Worm (Caenorhabditis elegans) whole organism, L3 larva: Measurements from ENCODE around the gene meg-2.

Experiments used
- R02D3.7 ChIP-seq: fragments of 150-350 bp; optimal IDR thresholded peaks from 2 replicates; lab custom pipeline; 2014; ENCODE audit warnings: missing biosample characterization, missing genetic modification characterization
- ZK546.5 ChIP-seq: sonication (generic microtip); optimal IDR thresholded peaks from 2 replicates; lab custom pipeline; 2017; ENCODE audit warnings: missing biosample characterization, missing genetic modification characterization
- aly-2 ChIP-seq: fragments of 150-350 bp; optimal IDR thresholded peaks from 2 replicates; lab custom pipeline; 2014; ENCODE audit warnings: missing biosample characterization, missing genetic modification characterization
- ama-1 ChIP-seq: fragments of 150-350 bp; optimal IDR thresholded peaks from 2 replicates; lab custom pipeline; 2018
- ceh-16 ChIP-seq: sonication (generic microtip); optimal IDR thresholded peaks from 2 replicates; lab custom pipeline; 2017; ENCODE audit warnings: missing biosample characterization, missing genetic modification characterization
- ceh-28 ChIP-seq: fragments of 150-350 bp; optimal IDR thresholded peaks from 2 replicates; lab custom pipeline; 2014; ENCODE audit warnings: missing biosample characterization, missing genetic modification reagents, missing genetic modification characterization
- ceh-82 ChIP-seq: fragments of 150-350 bp; optimal IDR thresholded peaks from 2 replicates; lab custom pipeline; 2014; ENCODE audit warnings: missing biosample characterization, missing genetic modification characterization
- ceh-9 ChIP-seq: sonication (generic microtip); optimal IDR thresholded peaks from 2 replicates; lab custom pipeline; 2018; ENCODE audit warnings: missing biosample characterization, missing genetic modification characterization
- daf-12 ChIP-seq: fragments of 150-350 bp; optimal IDR thresholded peaks from 2 replicates; lab custom pipeline; 2014; ENCODE audit warnings: missing biosample characterization, missing genetic modification reagents, missing genetic modification characterization
- egl-27 ChIP-seq: sonication (generic microtip); optimal IDR thresholded peaks from 4 replicates; lab custom pipeline; 2017; ENCODE audit warnings: missing biosample characterization, missing genetic modification reagents, missing genetic modification characterization
- egl-5 ChIP-seq: fragments of 150-350 bp; optimal IDR thresholded peaks from 2 replicates; lab custom pipeline; 2017; ENCODE audit warnings: missing biosample characterization, missing genetic modification reagents, missing genetic modification characterization, inconsistent platforms
- elt-1 ChIP-seq: fragments of 150-350 bp; optimal IDR thresholded peaks from 2 replicates; lab custom pipeline; 2014; ENCODE audit warnings: missing biosample characterization, missing genetic modification characterization
- elt-2 ChIP-seq: sonication (generic microtip); optimal IDR thresholded peaks from 2 replicates; lab custom pipeline; 2016; ENCODE audit warnings: missing genetic modification reagents, mild to moderate bottlenecking, missing genetic modification characterization, missing compliant biosample characterization
- elt-3 ChIP-seq, 3 experiments: fragments of 150-350 bp in 1 of 3; sonication (generic microtip) in 2 of 3; optimal IDR thresholded peaks; 2 replicates in 2 of 3; 4 replicates in 1 of 3; lab custom pipeline; 2014 to 2017; ENCODE audit warnings: missing biosample characterization in 3 of 3, missing genetic modification characterization in 3 of 3
- fkh-10 ChIP-seq: sonication (generic microtip); optimal IDR thresholded peaks from 2 replicates; lab custom pipeline; 2017; ENCODE audit warnings: missing biosample characterization, missing genetic modification reagents, missing genetic modification characterization
- fkh-2 ChIP-seq: fragments of 150-350 bp; optimal IDR thresholded peaks from 2 replicates; lab custom pipeline; 2014; ENCODE audit warnings: missing biosample characterization, missing genetic modification reagents, missing genetic modification characterization
- fos-1 ChIP-seq: fragments of 150-350 bp; optimal IDR thresholded peaks from 2 replicates; lab custom pipeline; 2014; ENCODE audit warnings: missing biosample characterization, missing genetic modification characterization
- hmg-11 ChIP-seq: sonication (generic microtip); optimal IDR thresholded peaks from 2 replicates; lab custom pipeline; 2016; ENCODE audit warnings: missing genetic modification characterization, missing compliant biosample characterization
- jun-1 ChIP-seq: fragments of 150-350 bp; optimal IDR thresholded peaks from 2 replicates; lab custom pipeline; 2014; ENCODE audit warnings: missing biosample characterization, missing genetic modification reagents, missing genetic modification characterization
- lin-15B ChIP-seq: fragments of 150-350 bp; optimal IDR thresholded peaks from 2 replicates; lab custom pipeline; 2014; ENCODE audit warnings: missing biosample characterization, missing genetic modification characterization
- lin-39 ChIP-seq: fragments of 150-350 bp; optimal IDR thresholded peaks from 2 replicates; lab custom pipeline; 2018; ENCODE audit warnings: missing biosample characterization, missing genetic modification reagents, missing genetic modification characterization
- lsy-12 ChIP-seq: sonication (generic microtip); optimal IDR thresholded peaks from 2 replicates; lab custom pipeline; 2016; ENCODE audit warnings: mild to moderate bottlenecking, missing genetic modification characterization, missing compliant biosample characterization
- mdl-1 ChIP-seq: fragments of 150-350 bp; optimal IDR thresholded peaks from 2 replicates; lab custom pipeline; 2014; ENCODE audit warnings: missing biosample characterization, missing genetic modification characterization
- mml-1 ChIP-seq: fragments of 150-350 bp; sonication (generic microtip); optimal IDR thresholded peaks from 3 replicates; lab custom pipeline; 2014; ENCODE audit warnings: missing biosample characterization, missing genetic modification characterization
- nhr-12 ChIP-seq: fragments of 150-350 bp; optimal IDR thresholded peaks from 2 replicates; lab custom pipeline; 2014; ENCODE audit warnings: missing biosample characterization, missing genetic modification characterization
- nhr-23 ChIP-seq: fragments of 150-350 bp; optimal IDR thresholded peaks from 2 replicates; lab custom pipeline; 2014; ENCODE audit warnings: missing biosample characterization, missing genetic modification reagents, missing genetic modification characterization
- nhr-25 ChIP-seq: sonication (generic microtip); optimal IDR thresholded peaks from 2 replicates; lab custom pipeline; 2017; ENCODE audit warnings: missing biosample characterization, missing genetic modification characterization
- nhr-43 ChIP-seq: sonication (generic microtip); optimal IDR thresholded peaks from 2 replicates; lab custom pipeline; 2016; ENCODE audit warnings: mild to moderate bottlenecking, missing genetic modification characterization, missing compliant biosample characterization; ENCODE audit not compliant: poor library complexity, severe bottlenecking
- nhr-67 ChIP-seq: fragments of 150-350 bp; optimal IDR thresholded peaks from 2 replicates; lab custom pipeline; 2014; ENCODE audit warnings: missing biosample characterization, missing genetic modification characterization
- nhr-76 ChIP-seq: fragments of 150-350 bp; sonication (generic microtip); optimal IDR thresholded peaks from 5 replicates; lab custom pipeline; 2014; ENCODE audit warnings: missing biosample characterization, missing genetic modification characterization
- nhr-77 ChIP-seq: fragments of 150-350 bp; optimal IDR thresholded peaks from 2 replicates; lab custom pipeline; 2014; ENCODE audit warnings: missing biosample characterization, missing genetic modification characterization
- pha-4 ChIP-seq: fragments of 150-350 bp; optimal IDR thresholded peaks from 2 replicates; lab custom pipeline; 2014; ENCODE audit warnings: missing biosample characterization, missing genetic modification reagents, missing genetic modification characterization
- pqm-1 ChIP-seq: fragments of 150-350 bp; optimal IDR thresholded peaks from 2 replicates; lab custom pipeline; 2017; ENCODE audit warnings: missing biosample characterization, missing genetic modification characterization, inconsistent platforms
- sea-2 ChIP-seq: fragments of 150-350 bp; sonication (generic microtip); optimal IDR thresholded peaks from 4 replicates; lab custom pipeline; 2014; ENCODE audit warnings: missing biosample characterization, missing genetic modification reagents, missing genetic modification characterization
- skn-1 ChIP-seq: fragments of 150-350 bp; optimal IDR thresholded peaks from 2 replicates; lab custom pipeline; 2014; ENCODE audit warnings: missing biosample characterization, missing genetic modification characterization
- tbx-2 ChIP-seq: sonication (generic microtip); optimal IDR thresholded peaks from 2 replicates; lab custom pipeline; 2016; ENCODE audit warnings: mild to moderate bottlenecking, missing genetic modification characterization, missing compliant biosample characterization
- unc-39 ChIP-seq: sonication (generic microtip); optimal IDR thresholded peaks from 4 replicates; lab custom pipeline; 2017; ENCODE audit warnings: missing biosample characterization, missing genetic modification characterization
- unc-62 ChIP-seq: fragments of 150-350 bp; sonication (generic microtip); optimal IDR thresholded peaks from 4 replicates; lab custom pipeline; 2014; ENCODE audit warnings: missing biosample characterization, missing genetic modification reagents, missing genetic modification characterization
- zag-1 ChIP-seq: fragments of 150-350 bp; optimal IDR thresholded peaks from 2 replicates; lab custom pipeline; 2014; ENCODE audit warnings: missing biosample characterization, missing genetic modification characterization
- ztf-11 ChIP-seq: fragments of 150-350 bp; optimal IDR thresholded peaks from 2 replicates; lab custom pipeline; 2014; ENCODE audit warnings: missing biosample characterization, missing genetic modification characterization
- ztf-4 ChIP-seq: fragments of 150-350 bp; optimal IDR thresholded peaks from 2 replicates; lab custom pipeline; 2014; ENCODE audit warnings: missing biosample characterization, missing genetic modification characterization

meg-2 gene

ce11 chrX:13937350-13937749 lies 11.4 kb upstream of the meg-2 start:
- TF ChIP-seq egl-27 (tag; lab: Kevin White, UChicago) (no peak), elt-3 (tag; optimal IDR thresholded peaks at IDR 0.05; lab: Kevin White, UChicago) (peak; percentile 69 to 99 (median 78)), elt-2 (tag; lab: Kevin White, UChicago) (peak; percentile 85), ztf-4 (tag; lab: Kevin White, UChicago) (no peak), nhr-77 (tag; lab: Kevin White, UChicago) (no peak), R02D3.7 (peak; percentile 66), pqm-1 (tag; lab: Kevin White, UChicago) (peak; percentile 94)

ce11 chrX:13936719-13937118 lies 10.8 kb upstream of the meg-2 start:
- TF ChIP-seq ama-1 (lab: Kevin White, UChicago) (no peak), ceh-16 (tag; lab: Kevin White, UChicago) (no peak), lsy-12 (peak; percentile 21), daf-12 (tag; lab: Kevin White, UChicago) (no peak), nhr-12 (tag; lab: Kevin White, UChicago) (no peak), nhr-67 (tag; lab: Kevin White, UChicago) (no peak), sea-2 (GFP tag; lab: Kevin White, UChicago) (no peak), ceh-28 (tag; lab: Kevin White, UChicago) (no peak), hmg-11 (no peak), egl-5 (tag; lab: Kevin White, UChicago) (no peak), fos-1 (tag; lab: Kevin White, UChicago) (no peak), elt-1 (no peak), mml-1 (tag; lab: Kevin White, UChicago) (no peak), ztf-11 (tag; lab: Kevin White, UChicago) (no peak), ceh-9 (tag; lab: Kevin White, UChicago) (no peak), R02D3.7 (no peak), nhr-43 (tag; lab: Kevin White, UChicago) (peak; percentile 34), lin-15B (no peak), ceh-82 (tag; lab: Kevin White, UChicago) (no peak), skn-1 (tag; lab: Kevin White, UChicago) (no peak), pqm-1 (tag; lab: Kevin White, UChicago) (no peak), jun-1 (tag; lab: Kevin White, UChicago) (no peak), mdl-1 (no peak), unc-39 (tag; lab: Kevin White, UChicago) (no peak), nhr-77 (tag; lab: Kevin White, UChicago) (no peak), aly-2 (tag; lab: Kevin White, UChicago) (no peak), nhr-25 (tag; lab: Kevin White, UChicago) (peak; percentile 30), ZK546.5 (no peak), unc-62 (no peak), ztf-4 (tag; lab: Kevin White, UChicago) (no peak), lin-39 (tag; lab: Kevin White, UChicago) (no peak), elt-3 (tag; optimal IDR thresholded peaks at IDR 0.05; lab: Kevin White, UChicago) (peak in 2 of 3 experiments; percentile 12 to 59), nhr-23 (peak; percentile 26)

- TF ChIP-seq lsy-12, result no peak
- no peak for TF ChIP-seq R02D3.7
- no peak for TF ChIP-seq fos-1 (tag; lab: Kevin White, UChicago)
- no peak for TF ChIP-seq nhr-76 (tag; lab: Kevin White, UChicago)
- no peak for TF ChIP-seq fkh-2
- TF ChIP-seq unc-39 (tag; lab: Kevin White, UChicago), result no peak
- TF ChIP-seq ztf-11 (tag; lab: Kevin White, UChicago), result no peak
- no peak for TF ChIP-seq fkh-10
- TF ChIP-seq jun-1 (tag; lab: Kevin White, UChicago), result no peak
- TF ChIP-seq nhr-23, result no peak
- no peak for TF ChIP-seq zag-1 (tag; lab: Kevin White, UChicago)
Measured at ce11 chrX:13934574-13934973, 8.6 kb upstream of the meg-2 start, which contains the start of gene elt-3. elt-3 (plus strand) TSS chrX:13934874.

ce11 chrX:13929534-13929933 lies 3.6 kb upstream of the meg-2 start, which contains the start of gene meg-1:
meg-1 (minus strand) TSS chrX:13929634.
- TF ChIP-seq pqm-1 (tag; lab: Kevin White, UChicago) (no peak), R02D3.7 (no peak), fos-1 (tag; lab: Kevin White, UChicago) (no peak), lsy-12 (no peak), nhr-43 (tag; lab: Kevin White, UChicago) (no peak), aly-2 (tag; lab: Kevin White, UChicago) (no peak), ceh-28 (tag; lab: Kevin White, UChicago) (no peak), mdl-1 (no peak), ceh-9 (tag; lab: Kevin White, UChicago) (no peak), nhr-76 (tag; lab: Kevin White, UChicago) (no peak), fkh-10 (no peak), sea-2 (GFP tag; lab: Kevin White, UChicago) (no peak), pha-4 (tag; lab: Kevin White, UChicago) (no peak), tbx-2 (tag; lab: Kevin White, UChicago) (no peak)
